Fruit fly (Drosophila melanogaster) Kc167 (cell line): Measurements from ENCODE around the gene eIF4H1.

Source experiments
- Sin3A ChIP-seq: fragments of >200 bp; optimal IDR thresholded peaks from 2 replicates; lab custom pipeline; 2018; ENCODE audit warnings: missing external identifiers
- psq ChIP-seq: fragments of >200 bp; optimal IDR thresholded peaks from 2 replicates; lab custom pipeline; 2017; ENCODE audit warnings: missing external identifiers
- ttk ChIP-seq: sonication (Bioruptor generic); optimal IDR thresholded peaks from 2 replicates; lab custom pipeline; 2017; ENCODE audit warnings: missing external identifiers

DNA sequence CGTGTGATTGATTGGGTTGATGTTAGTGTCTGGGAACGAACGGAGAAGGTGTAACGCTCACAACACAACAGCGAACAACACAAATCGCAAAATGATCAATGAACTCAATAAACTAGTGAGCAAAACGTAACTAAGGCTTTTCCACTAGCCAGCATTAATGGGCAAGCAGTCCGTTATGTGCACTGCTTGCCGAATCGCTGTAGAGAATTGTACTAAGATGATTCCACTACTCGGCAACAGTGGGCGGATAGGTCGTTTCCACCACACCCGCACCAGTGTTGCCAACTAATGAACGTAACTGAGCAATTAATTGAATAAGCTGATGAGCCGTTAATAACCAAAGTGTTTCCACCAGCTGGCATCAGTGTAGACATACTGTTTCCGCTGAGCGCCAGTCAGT is 36.1 kb downstream of the eIF4H1 start:
- no peak for TF ChIP-seq ttk (lab: Kevin White, UChicago)
- TF ChIP-seq psq (lab: Kevin White, UChicago) = no peak
- no peak for TF ChIP-seq Sin3A (lab: Kevin White, UChicago)
